Worm (Caenorhabditis elegans) whole organism, L2 larva: ENCODE data around the gene skr-10.

Source experiments
- nhr-12 ChIP-seq: fragments of 150-350 bp; optimal IDR thresholded peaks from 2 replicates; lab custom pipeline; 2014; ENCODE audit warnings: missing biosample characterization, missing genetic modification characterization
- nhr-21 ChIP-seq: fragments of 150-350 bp; optimal IDR thresholded peaks from 2 replicates; lab custom pipeline; 2014; ENCODE audit warnings: missing biosample characterization, missing genetic modification characterization
- nhr-77 ChIP-seq: fragments of 150-350 bp; optimal IDR thresholded peaks from 2 replicates; lab custom pipeline; 2014; ENCODE audit warnings: missing biosample characterization, missing genetic modification characterization

ce11 chrIV:15962219-15962762 is 15.7 kb downstream of the skr-10 start, which contains the start of gene lgc-19:
- no peak for TF ChIP-seq nhr-21 (tag; lab: Kevin White, UChicago)
- TF ChIP-seq nhr-12 (tag; lab: Kevin White, UChicago), result no peak
- no peak for TF ChIP-seq nhr-77 (tag; lab: Kevin White, UChicago)
